Worm (Caenorhabditis elegans): ENCODE measurements around the gene C01B10.7.

C01B10.7 gene

DNA sequence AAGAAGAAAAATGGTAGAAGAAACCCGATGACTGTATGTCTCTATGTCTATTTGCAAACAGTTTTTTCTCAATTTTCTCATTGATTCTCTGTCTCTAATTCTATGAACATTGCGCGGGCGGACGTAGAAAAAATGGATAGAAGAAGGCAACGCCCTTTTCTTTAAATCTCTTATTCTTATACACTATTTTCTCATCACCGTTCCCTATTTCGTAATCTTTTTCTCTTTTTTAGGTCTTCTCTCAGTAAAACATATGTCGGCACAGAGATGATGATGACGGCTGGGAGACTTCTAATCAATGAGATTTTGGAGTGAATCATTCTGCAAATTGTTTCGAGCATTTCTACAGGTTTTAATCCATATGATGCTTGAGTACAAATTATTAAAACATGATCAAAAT is 16.2 kb upstream of the C01B10.7 start:
- TF ChIP-seq sma-9 (GFP tag; optimal IDR thresholded peaks at IDR 0.05) (no peak), sma-9 (tag; optimal IDR thresholded peaks at IDR 0.05) (no peak), F13H6.1 (tag; optimal IDR thresholded peaks at IDR 0.05) (no peak), egl-27 (tag; optimal IDR thresholded peaks at IDR 0.05) (no peak), lin-39 (tag; optimal IDR thresholded peaks at IDR 0.05) (no peak), nhr-77 (tag; optimal IDR thresholded peaks at IDR 0.05) (no peak), fos-1 (tag; optimal IDR thresholded peaks at IDR 0.05) (peak; percentile 66), ceh-82 (tag; optimal IDR thresholded peaks at IDR 0.05) (no peak), ama-1 (optimal IDR thresholded peaks at IDR 0.05) (no peak), ztf-4 (tag; optimal IDR thresholded peaks at IDR 0.05) (no peak), nhr-21 (tag; optimal IDR thresholded peaks at IDR 0.05) (peak; percentile 22), lin-11 (tag; optimal IDR thresholded peaks at IDR 0.05) (no peak), nhr-10 (tag; optimal IDR thresholded peaks at IDR 0.05) (no peak), gmeb-1 (tag; optimal IDR thresholded peaks at IDR 0.05) (peak; percentile 41), ztf-1 (GFP tag; conservative IDR thresholded peaks at IDR 0.05) (no peak), elt-1 (tag; optimal IDR thresholded peaks at IDR 0.05) (no peak), mbf-1 (tag; optimal IDR thresholded peaks at IDR 0.05) (no peak), mab-5 (tag; optimal IDR thresholded peaks at IDR 0.05) (no peak), sem-4 (tag; optimal IDR thresholded peaks at IDR 0.05) (no peak), unc-55 (GFP tag; optimal IDR thresholded peaks at IDR 0.05) (no peak), lin-13 (GFP tag; optimal IDR thresholded peaks at IDR 0.05) (no peak), nhr-129 (tag; optimal IDR thresholded peaks at IDR 0.05) (no peak), R02D3.7 (tag; optimal IDR thresholded peaks at IDR 0.05) (no peak), blmp-1 (tag; optimal IDR thresholded peaks at IDR 0.05; ENCODE audit: insufficient read depth) (peak; percentile 11), lsy-2 (tag; optimal IDR thresholded peaks at IDR 0.05) (no peak), nhr-12 (tag; optimal IDR thresholded peaks at IDR 0.05) (no peak), ZK546.5 (tag; optimal IDR thresholded peaks at IDR 0.05) (no peak), crh-2 (tag; optimal IDR thresholded peaks at IDR 0.05) (no peak), alr-1 (tag; optimal IDR thresholded peaks at IDR 0.05) (no peak), ztf-11 (tag; optimal IDR thresholded peaks at IDR 0.05) (no peak), nhr-25 (tag; optimal IDR thresholded peaks at IDR 0.05) (peak; percentile 35), sma-3 (GFP tag; optimal IDR thresholded peaks at IDR 0.05) (peak; percentile 52), unc-39 (tag; optimal IDR thresholded peaks at IDR 0.05) (no peak)

DNA sequence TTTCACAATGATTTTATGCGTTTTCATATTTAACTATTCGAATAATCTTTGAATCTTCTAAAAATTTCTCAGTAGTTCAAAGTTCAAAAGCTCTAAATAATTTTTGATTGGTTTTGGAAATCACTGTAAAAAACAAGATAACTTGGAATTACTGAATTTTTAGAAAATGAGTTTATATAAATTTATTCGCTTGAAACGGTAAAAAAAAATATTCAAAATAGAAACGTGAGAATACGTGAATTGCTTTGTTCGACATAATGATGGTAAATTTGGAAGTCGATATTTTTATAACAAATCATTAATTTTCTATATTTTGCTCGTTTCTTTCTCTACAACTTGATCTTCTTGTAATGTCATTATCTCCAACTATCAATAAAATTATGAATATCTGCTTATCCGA is 15.0 kb upstream of the C01B10.7 start, which contains the start of gene C01B10.44:
Gene C01B10.44 (plus strand): TSS at position 301 of the 400 bp plus-strand sequence.
- TF ChIP-seq ztf-11 (tag; optimal IDR thresholded peaks at IDR 0.05), result no peak
- TF ChIP-seq elt-1 (tag; optimal IDR thresholded peaks at IDR 0.05), result no peak
- no peak for TF ChIP-seq zag-1 (tag; optimal IDR thresholded peaks at IDR 0.05)
- no peak for TF ChIP-seq nhr-129 (tag; optimal IDR thresholded peaks at IDR 0.05)
- TF ChIP-seq R02D3.7 (tag; optimal IDR thresholded peaks at IDR 0.05), result no peak
- TF ChIP-seq nhr-237 (tag; optimal IDR thresholded peaks at IDR 0.05), result no peak
- no peak for TF ChIP-seq lin-13 (GFP tag; optimal IDR thresholded peaks at IDR 0.05)
- TF ChIP-seq blmp-1 (tag; optimal IDR thresholded peaks at IDR 0.05; ENCODE audit: insufficient read depth), result no peak

- TF ChIP-seq fos-1 (tag; optimal IDR thresholded peaks at IDR 0.05) (peak; percentile 25), unc-39 (tag; optimal IDR thresholded peaks at IDR 0.05) (no peak), nhr-21 (tag; optimal IDR thresholded peaks at IDR 0.05) (no peak)
These were observed 10.6 kb upstream of the C01B10.7 start, which contains the start of gene cest-5.2 for ce11 chrIV:6627798-6628197. cest-5.2 (minus strand) TSS chrIV:6627925.

ce11 chrIV:6631704-6632272 is 6.6 kb upstream of the C01B10.7 start, which contains the start of the genes cest-5.1 and C01B10.9:
cest-5.1 (minus strand) TSS chrIV:6631754.
C01B10.9 (plus strand) TSS chrIV:6632222.
- TF ChIP-seq elt-1 (tag; optimal IDR thresholded peaks at IDR 0.05) (no peak), ztf-4 (tag; optimal IDR thresholded peaks at IDR 0.05) (no peak), F13H6.1 (tag; optimal IDR thresholded peaks at IDR 0.05) (peak; percentile 74), ztf-1 (GFP tag; conservative IDR thresholded peaks at IDR 0.05) (no peak), nhr-21 (tag; optimal IDR thresholded peaks at IDR 0.05) (peak; percentile 32), crh-2 (tag; optimal IDR thresholded peaks at IDR 0.05) (peak; percentile 61), lsy-2 (tag; optimal IDR thresholded peaks at IDR 0.05) (peak; percentile 59 to 81), nhr-129 (tag; optimal IDR thresholded peaks at IDR 0.05) (no peak), unc-39 (tag; optimal IDR thresholded peaks at IDR 0.05) (no peak), nhr-77 (tag; optimal IDR thresholded peaks at IDR 0.05) (no peak), nhr-23 (tag; optimal IDR thresholded peaks at IDR 0.05) (no peak), mab-5 (tag; optimal IDR thresholded peaks at IDR 0.05) (peak; percentile 27), unc-62 (GFP tag; optimal IDR thresholded peaks at IDR 0.05) (no peak), nhr-237 (tag; optimal IDR thresholded peaks at IDR 0.05) (no peak), sma-3 (GFP tag; optimal IDR thresholded peaks at IDR 0.05) (peak; percentile 80), zag-1 (tag; optimal IDR thresholded peaks at IDR 0.05) (no peak), ztf-11 (tag; optimal IDR thresholded peaks at IDR 0.05) (no peak), nhr-12 (tag; optimal IDR thresholded peaks at IDR 0.05) (no peak), dmd-4 (tag; optimal IDR thresholded peaks at IDR 0.05) (no peak), unc-55 (GFP tag; optimal IDR thresholded peaks at IDR 0.05) (peak; percentile 85), peb-1 (tag; optimal IDR thresholded peaks at IDR 0.05) (no peak), elt-3 (tag; optimal IDR thresholded peaks at IDR 0.05) (no peak), mbf-1 (tag; optimal IDR thresholded peaks at IDR 0.05) (no peak), ceh-82 (tag; optimal IDR thresholded peaks at IDR 0.05) (no peak), lin-39 (tag; optimal IDR thresholded peaks at IDR 0.05) (no peak), nhr-10 (tag; optimal IDR thresholded peaks at IDR 0.05) (no peak), Y55F3AM.14 (GFP tag; optimal IDR thresholded peaks at IDR 0.05) (no peak), blmp-1 (tag; optimal IDR thresholded peaks at IDR 0.05; ENCODE audit: insufficient read depth) (no peak), ama-1 (optimal IDR thresholded peaks at IDR 0.05) (no peak), alr-1 (tag; optimal IDR thresholded peaks at IDR 0.05) (no peak), nhr-25 (tag; optimal IDR thresholded peaks at IDR 0.05) (no peak), lin-13 (GFP tag; optimal IDR thresholded peaks at IDR 0.05) (peak; percentile 69), snpc-4 (tag; optimal IDR thresholded peaks at IDR 0.05) (no peak), sem-4 (tag; optimal IDR thresholded peaks at IDR 0.05) (no peak), aly-2 (tag; optimal IDR thresholded peaks at IDR 0.05) (no peak)

All from whole organism, L2 larva.